Worm (Caenorhabditis elegans): Measurements from ENCODE around the gene srx-137.

ce11 chrV:13904446-13904845 is 41.8 kb downstream of the srx-137 start, which contains the start of gene stdh-3:
- TF ChIP-seq hnd-1 (tag; optimal IDR thresholded peaks at IDR 0.05) (no peak), ama-1 (optimal IDR thresholded peaks at IDR 0.05) (no peak), sea-1 (GFP tag; conservative IDR thresholded peaks at IDR 0.05) (no peak), hmg-4 (GFP tag; optimal IDR thresholded peaks at IDR 0.05) (no peak), pes-1 (GFP tag; IDR thresholded peaks at IDR 0.05) (no peak), flt-1 (GFP tag; IDR thresholded peaks at IDR 0.05) (no peak), scrt-1 (GFP tag; IDR thresholded peaks at IDR 0.05) (no peak), tra-4 (tag; optimal IDR thresholded peaks at IDR 0.05) (no peak), tbx-11 (GFP tag; IDR thresholded peaks at IDR 0.05) (no peak)
